Worm (Caenorhabditis elegans) whole organism, L2 larva: ENCODE data around the gene aat-3.

Experiments used
- R02D3.7 ChIP-seq: fragments of 150-350 bp; optimal IDR thresholded peaks from 2 replicates; lab custom pipeline; 2014; ENCODE audit warnings: missing biosample characterization, missing genetic modification characterization
- alr-1 ChIP-seq: fragments of 150-350 bp; optimal IDR thresholded peaks from 2 replicates; lab custom pipeline; 2014; ENCODE audit warnings: missing biosample characterization, missing genetic modification characterization
- blmp-1 ChIP-seq: sonication (generic microtip); optimal IDR thresholded peaks from 2 replicates; lab custom pipeline; 2017; ENCODE audit warnings: missing genetic modification characterization, mild to moderate bottlenecking, missing compliant biosample characterization, antibody characterized with exemption, moderate library complexity; ENCODE audit not compliant: insufficient read depth
- ceh-16 ChIP-seq: fragments of 150-350 bp; optimal IDR thresholded peaks from 2 replicates; lab custom pipeline; 2014; ENCODE audit warnings: missing biosample characterization, missing genetic modification characterization
- ceh-82 ChIP-seq: fragments of 150-350 bp; optimal IDR thresholded peaks from 2 replicates; lab custom pipeline; 2014; ENCODE audit warnings: missing biosample characterization, missing genetic modification characterization
- lin-11 ChIP-seq: fragments of 150-350 bp; sonication (generic microtip); optimal IDR thresholded peaks from 2 replicates; lab custom pipeline; 2014; ENCODE audit warnings: missing biosample characterization, missing genetic modification characterization, inconsistent platforms, mixed read lengths
- mdl-1 ChIP-seq, 2 experiments: fragments of 150-350 bp in 1 of 2; sonication (generic microtip) in 1 of 2; optimal IDR thresholded peaks; 2 replicates each; lab custom pipeline; 2017; ENCODE audit warnings: missing biosample characterization in 2 of 2, missing genetic modification characterization in 2 of 2
- nhr-129 ChIP-seq: fragments of 150-350 bp; optimal IDR thresholded peaks from 2 replicates; lab custom pipeline; 2014; ENCODE audit warnings: missing biosample characterization, missing genetic modification characterization
- nhr-237 ChIP-seq: fragments of 150-350 bp; optimal IDR thresholded peaks from 2 replicates; lab custom pipeline; 2014; ENCODE audit warnings: missing biosample characterization, missing genetic modification characterization
- peb-1 ChIP-seq: fragments of 150-350 bp; optimal IDR thresholded peaks from 2 replicates; lab custom pipeline; 2014; ENCODE audit warnings: missing biosample characterization, missing genetic modification characterization
- unc-39 ChIP-seq: fragments of 150-350 bp; optimal IDR thresholded peaks from 2 replicates; lab custom pipeline; 2014; ENCODE audit warnings: missing biosample characterization, missing genetic modification characterization
- unc-62 ChIP-seq: fragments of 150-350 bp; optimal IDR thresholded peaks from 2 replicates; lab custom pipeline; 2014; ENCODE audit warnings: missing biosample characterization, missing genetic modification reagents, missing genetic modification characterization
- zag-1 ChIP-seq: fragments of 150-350 bp; optimal IDR thresholded peaks from 2 replicates; lab custom pipeline; 2014; ENCODE audit warnings: missing biosample characterization, missing genetic modification characterization

DNA sequence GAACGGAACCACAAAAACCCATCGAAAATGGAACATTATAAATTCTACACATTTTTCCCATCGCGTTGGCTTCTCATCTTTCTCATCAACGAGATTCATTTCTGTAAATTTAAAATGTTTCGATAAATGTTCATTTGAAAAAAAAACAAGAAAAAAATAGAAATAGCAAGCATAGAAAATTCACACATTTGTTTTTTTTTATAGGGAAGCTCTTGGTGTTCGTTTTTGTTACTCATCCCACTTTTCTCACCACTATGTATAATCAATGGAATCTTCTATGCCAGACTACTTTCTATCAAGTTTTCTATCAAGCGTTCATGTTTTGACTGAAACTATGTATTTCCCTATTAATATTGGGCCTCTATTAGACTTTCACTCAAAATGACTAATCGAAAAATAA is 12.0 kb downstream of the aat-3 start, which contains the start of gene dhcr-24:
- TF ChIP-seq ceh-16 (tag; lab: Kevin White, UChicago) (no peak), ceh-82 (tag; lab: Kevin White, UChicago) (no peak), zag-1 (tag; lab: Kevin White, UChicago) (no peak), nhr-129 (no peak), unc-62 (GFP tag; lab: Kevin White, UChicago) (no peak), alr-1 (tag; lab: Kevin White, UChicago) (no peak), peb-1 (tag; lab: Kevin White, UChicago) (no peak), mdl-1 (tag; optimal IDR thresholded peaks at IDR 0.05; lab: Kevin White, UChicago) (no peak), blmp-1 (tag; lab: Kevin White, UChicago) (no peak), unc-39 (tag; lab: Kevin White, UChicago) (no peak), nhr-237 (no peak), R02D3.7 (tag; lab: Kevin White, UChicago) (no peak), lin-11 (tag; lab: Kevin White, UChicago) (no peak)
